Fruit fly (Drosophila melanogaster): ENCODE results near the gene Fpgs2.

DNA sequence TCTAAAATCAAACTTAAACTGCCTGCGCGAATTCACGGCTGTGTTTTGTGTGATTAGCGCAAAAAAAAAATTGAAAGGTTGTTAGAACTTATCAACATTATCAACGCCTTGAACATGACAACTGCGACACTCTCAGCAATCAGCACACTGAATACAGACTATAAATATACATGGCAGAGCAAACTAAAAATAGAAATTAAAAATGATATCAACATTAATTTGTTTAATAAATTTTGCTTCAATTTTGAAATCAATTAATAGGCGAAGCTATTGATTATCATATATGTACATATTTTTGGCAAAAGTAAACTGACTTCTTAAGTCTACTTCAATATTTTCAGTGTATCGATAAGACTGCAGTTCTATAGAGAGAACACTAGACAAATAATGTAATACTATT lies 34.0 kb downstream of the Fpgs2 start:
- TF ChIP-seq CG8478 (optimal IDR thresholded peaks at IDR 0.05) = no peak
- no peak for TF ChIP-seq CTCF (optimal IDR thresholded peaks at IDR 0.05)

Data from S2 (cell line).